Worm (Caenorhabditis elegans) whole organism, L2 larva: Measurements from ENCODE around the gene C13A2.9.

Experiments
- F13H6.1 ChIP-seq: sonication (generic microtip); optimal IDR thresholded peaks from 2 replicates; lab custom pipeline; 2016; ENCODE audit warnings: missing genetic modification characterization, missing compliant biosample characterization
- dmd-4 ChIP-seq: sonication (generic microtip); optimal IDR thresholded peaks from 2 replicates; lab custom pipeline; 2017; ENCODE audit warnings: missing biosample characterization, missing genetic modification characterization
- elt-1 ChIP-seq: fragments of 150-350 bp; optimal IDR thresholded peaks from 2 replicates; lab custom pipeline; 2014; ENCODE audit warnings: missing biosample characterization, missing genetic modification characterization
- elt-3 ChIP-seq: sonication (generic microtip); optimal IDR thresholded peaks from 2 replicates; lab custom pipeline; 2017; ENCODE audit warnings: missing biosample characterization, missing genetic modification characterization
- fos-1 ChIP-seq: fragments of 150-350 bp; optimal IDR thresholded peaks from 2 replicates; lab custom pipeline; 2014; ENCODE audit warnings: missing biosample characterization, missing genetic modification characterization
- lin-13 ChIP-seq: fragments of 150-350 bp; optimal IDR thresholded peaks from 2 replicates; lab custom pipeline; 2014; ENCODE audit warnings: missing biosample characterization, missing genetic modification reagents, missing genetic modification characterization
- mab-5 ChIP-seq: fragments of 150-350 bp; optimal IDR thresholded peaks from 2 replicates; lab custom pipeline; 2014; ENCODE audit warnings: missing biosample characterization, missing genetic modification characterization
- nhr-11 ChIP-seq: fragments of 150-350 bp; optimal IDR thresholded peaks from 2 replicates; lab custom pipeline; 2014; ENCODE audit warnings: missing biosample characterization, missing genetic modification characterization
- nhr-12 ChIP-seq: fragments of 150-350 bp; optimal IDR thresholded peaks from 2 replicates; lab custom pipeline; 2014; ENCODE audit warnings: missing biosample characterization, missing genetic modification characterization
- nhr-21 ChIP-seq: fragments of 150-350 bp; optimal IDR thresholded peaks from 2 replicates; lab custom pipeline; 2014; ENCODE audit warnings: missing biosample characterization, missing genetic modification characterization
- nhr-237 ChIP-seq: fragments of 150-350 bp; optimal IDR thresholded peaks from 2 replicates; lab custom pipeline; 2014; ENCODE audit warnings: missing biosample characterization, missing genetic modification characterization
- sem-4 ChIP-seq: fragments of 150-350 bp; optimal IDR thresholded peaks from 2 replicates; lab custom pipeline; 2014; ENCODE audit warnings: missing biosample characterization, missing genetic modification reagents, missing genetic modification characterization
- snpc-4 ChIP-seq: fragments of 150-350 bp; optimal IDR thresholded peaks from 2 replicates; lab custom pipeline; 2014; ENCODE audit warnings: missing biosample characterization, missing genetic modification characterization
- zag-1 ChIP-seq: fragments of 150-350 bp; optimal IDR thresholded peaks from 2 replicates; lab custom pipeline; 2014; ENCODE audit warnings: missing biosample characterization, missing genetic modification characterization

DNA sequence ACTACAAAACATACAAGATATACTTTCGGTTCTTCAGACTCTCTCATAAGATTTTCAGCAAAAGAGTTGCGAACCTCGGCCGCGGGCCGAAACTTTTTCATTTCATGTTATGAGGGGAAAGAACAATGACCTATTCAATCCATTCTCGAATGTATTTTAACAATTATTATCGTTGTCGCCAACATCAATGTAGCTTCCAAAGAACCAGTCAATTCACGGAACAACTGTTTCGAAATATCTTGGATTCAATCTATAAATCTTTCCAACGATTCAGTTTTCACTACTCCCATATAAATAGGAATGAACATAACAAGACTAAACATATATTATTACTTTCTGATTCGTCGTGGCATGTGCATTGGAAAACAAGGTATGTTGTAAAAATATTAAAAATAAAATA is 43.1 kb upstream of the C13A2.9 start, which contains the start of gene F07G11.1:
- TF ChIP-seq elt-3 (tag; lab: Kevin White, UChicago) (no peak), sem-4 (tag; lab: Kevin White, UChicago) (no peak), dmd-4 (tag; lab: Kevin White, UChicago) (no peak), F13H6.1 (tag; lab: Kevin White, UChicago) (no peak), fos-1 (tag; lab: Kevin White, UChicago) (no peak), nhr-11 (tag; lab: Kevin White, UChicago) (no peak), nhr-237 (no peak), nhr-12 (tag; lab: Kevin White, UChicago) (no peak), elt-1 (tag; lab: Kevin White, UChicago) (no peak), lin-13 (GFP tag; lab: Kevin White, UChicago) (no peak), nhr-21 (tag; lab: Kevin White, UChicago) (no peak), mab-5 (tag; lab: Kevin White, UChicago) (no peak), zag-1 (no peak), snpc-4 (tag; lab: Kevin White, UChicago) (no peak)
